Worm (Caenorhabditis elegans) whole organism, L4 larva: Measurements from ENCODE around the gene str-113.

ENCODE experiments used
- D1046.2 ChIP-seq: fragments of 200-800 bp; sonication (Bioruptor generic); IDR thresholded peaks from 2 replicates; pipeline ENCODE4 v1.3.6; 2022; ENCODE audit warnings: missing genetic modification characterization, missing compliant biosample characterization
- F37D6.2 ChIP-seq: sonication (generic microtip); optimal IDR thresholded peaks from 2 replicates; lab custom pipeline; 2016; ENCODE audit warnings: mild to moderate bottlenecking, missing genetic modification characterization, missing compliant biosample characterization
- F44E2.7 ChIP-seq: fragments of 200-800 bp; sonication (Bioruptor generic); IDR thresholded peaks from 2 replicates; pipeline ENCODE4 v2.1.2; 2022; ENCODE audit warnings: missing genetic modification characterization, missing compliant biosample characterization
- R02D3.7 ChIP-seq: fragments of 150-350 bp; sonication (generic microtip); optimal IDR thresholded peaks from 3 replicates; lab custom pipeline; 2014; ENCODE audit warnings: missing biosample characterization, missing genetic modification characterization
- Y105C5A.15 ChIP-seq: fragments of 200-800 bp; sonication (Bioruptor generic); IDR thresholded peaks from 2 replicates; pipeline ENCODE4 v1.3.6; 2022; ENCODE audit warnings: missing genetic modification characterization, missing compliant biosample characterization
- Y5F2A.4 ChIP-seq: fragments of 200-800 bp; sonication (Bioruptor generic); optimal IDR thresholded peaks from 2 replicates; lab custom pipeline; 2018; ENCODE audit warnings: mild to moderate bottlenecking, missing genetic modification characterization, missing compliant biosample characterization
- Y75B8A.6 ChIP-seq: fragments of 200-800 bp; sonication (Bioruptor generic); IDR thresholded peaks from 2 replicates; pipeline ENCODE4 v1.3.6; 2022; ENCODE audit warnings: missing genetic modification reagents, missing genetic modification characterization, missing compliant biosample characterization
- aha-1 ChIP-seq: fragments of 150-350 bp; peaks from one replicate; lab custom pipeline; 2014; ENCODE audit warnings: missing biosample characterization, missing genetic modification characterization
- aly-2 ChIP-seq: sonication (generic microtip); optimal IDR thresholded peaks from 2 replicates; lab custom pipeline; 2018; ENCODE audit warnings: missing biosample characterization, missing genetic modification characterization
- ama-1 ChIP-seq: fragments of 150-350 bp; optimal IDR thresholded peaks from 2 replicates; lab custom pipeline; 2014; ENCODE audit warnings: inconsistent platforms, mixed read lengths
- arid-1 ChIP-seq: fragments of 200-800 bp; sonication (Bioruptor generic); conservative IDR thresholded peaks from 2 replicates; pipeline ENCODE4 v1.3.6; 2022; ENCODE audit warnings: missing genetic modification reagents, missing genetic modification characterization, missing compliant biosample characterization
- attf-4 ChIP-seq: sonication (generic microtip); optimal IDR thresholded peaks from 3 replicates; lab custom pipeline; 2017; ENCODE audit warnings: missing biosample characterization, missing genetic modification characterization
- ceh-20 ChIP-seq: fragments of 200-800 bp; sonication (Bioruptor generic); IDR thresholded peaks from 2 replicates; pipeline ENCODE4 v1.3.6; 2022; ENCODE audit warnings: missing genetic modification reagents, missing genetic modification characterization, missing compliant biosample characterization
- ceh-62 ChIP-seq: sonication (generic microtip); optimal IDR thresholded peaks from 2 replicates; lab custom pipeline; 2017; ENCODE audit warnings: missing biosample characterization, missing genetic modification characterization
- ces-1 ChIP-seq: fragments of 150-350 bp; sonication (generic microtip); optimal IDR thresholded peaks from 4 replicates; lab custom pipeline; 2014; ENCODE audit warnings: missing biosample characterization, missing genetic modification reagents, missing genetic modification characterization
- ctbp-1 ChIP-seq: fragments of 200-800 bp; sonication (Bioruptor generic); IDR thresholded peaks from 2 replicates; pipeline ENCODE4 v1.3.6; 2022; ENCODE audit warnings: missing genetic modification reagents, missing genetic modification characterization, missing compliant biosample characterization
- daf-8 ChIP-seq: fragments of 200-800 bp; sonication (Bioruptor generic); IDR thresholded peaks from 2 replicates; pipeline ENCODE4 v1.3.6; 2022; ENCODE audit warnings: missing genetic modification characterization, missing compliant biosample characterization
- dpl-1 ChIP-seq: fragments of 150-350 bp; optimal IDR thresholded peaks from 2 replicates; lab custom pipeline; 2014; ENCODE audit warnings: missing biosample characterization, missing genetic modification reagents, missing genetic modification characterization
- egl-43 ChIP-seq: fragments of 200-800 bp; sonication (Bioruptor generic); IDR thresholded peaks from 2 replicates; pipeline ENCODE4 v1.3.6; 2022; ENCODE audit warnings: missing genetic modification reagents, missing genetic modification characterization, missing compliant biosample characterization
- gei-8 ChIP-seq: fragments of 200-800 bp; sonication (Bioruptor generic); optimal IDR thresholded peaks from 2 replicates; lab custom pipeline; 2018; ENCODE audit warnings: mild to moderate bottlenecking, missing genetic modification characterization, missing compliant biosample characterization
- hmg-1.1 ChIP-seq: fragments of 200-800 bp; sonication (Bioruptor generic); IDR thresholded peaks from 2 replicates; pipeline ENCODE4 v1.3.6; 2022; ENCODE audit warnings: missing genetic modification reagents, missing genetic modification characterization, missing compliant biosample characterization
- jun-1 ChIP-seq: fragments of 150-350 bp; optimal IDR thresholded peaks from 2 replicates; lab custom pipeline; 2014; ENCODE audit warnings: missing biosample characterization, missing genetic modification reagents, missing genetic modification characterization
- lin-15B ChIP-seq: fragments of 150-350 bp; sonication (generic microtip); optimal IDR thresholded peaks from 3 replicates; lab custom pipeline; 2014; ENCODE audit warnings: missing biosample characterization, missing genetic modification characterization
- lin-29 ChIP-seq: fragments of 200-800 bp; sonication (Bioruptor generic); IDR thresholded peaks from 2 replicates; pipeline ENCODE4 v1.3.6; 2022; ENCODE audit warnings: missing genetic modification reagents, missing genetic modification characterization, missing compliant biosample characterization
- lin-38 ChIP-seq: fragments of 200-800 bp; sonication (Bioruptor generic); IDR thresholded peaks from 2 replicates; pipeline ENCODE4 v1.3.6; 2022; ENCODE audit warnings: missing genetic modification reagents, missing genetic modification characterization, missing compliant biosample characterization
- lin-39 ChIP-seq: fragments of 150-350 bp; optimal IDR thresholded peaks from 2 replicates; lab custom pipeline; 2014; ENCODE audit warnings: missing biosample characterization, missing genetic modification reagents, missing genetic modification characterization
- lir-3 ChIP-seq: sonication (generic microtip); optimal IDR thresholded peaks from 2 replicates; lab custom pipeline; 2016; ENCODE audit warnings: mild to moderate bottlenecking, missing genetic modification characterization, missing compliant biosample characterization
- madf-9 ChIP-seq: fragments of 200-800 bp; sonication (Bioruptor generic); conservative IDR thresholded peaks from 2 replicates; pipeline ENCODE4 v1.3.6; 2022; ENCODE audit warnings: missing genetic modification reagents, missing genetic modification characterization, missing compliant biosample characterization
- mdt-29 ChIP-seq: fragments of 200-800 bp; sonication (Bioruptor generic); IDR thresholded peaks from 2 replicates; pipeline ENCODE4 v1.3.6; 2022; ENCODE audit warnings: missing genetic modification reagents, missing genetic modification characterization, missing compliant biosample characterization
- mep-1 ChIP-seq: fragments of 150-350 bp; sonication (generic microtip); optimal IDR thresholded peaks from 3 replicates; lab custom pipeline; 2014; ENCODE audit warnings: missing biosample characterization, missing genetic modification characterization
- mxl-3 ChIP-seq: fragments of 200-800 bp; sonication (Bioruptor generic); optimal IDR thresholded peaks from 2 replicates; lab custom pipeline; 2018; ENCODE audit warnings: mild to moderate bottlenecking, missing genetic modification characterization, missing compliant biosample characterization
- nhr-111 ChIP-seq: fragments of 200-800 bp; sonication (Bioruptor generic); optimal IDR thresholded peaks from 2 replicates; lab custom pipeline; 2018; ENCODE audit warnings: mild to moderate bottlenecking, missing genetic modification characterization, missing compliant biosample characterization
- nhr-25 ChIP-seq: sonication (generic microtip); optimal IDR thresholded peaks from 2 replicates; lab custom pipeline; 2017; ENCODE audit warnings: missing genetic modification characterization, mild to moderate bottlenecking, missing compliant biosample characterization, antibody characterized with exemption, moderate library complexity, borderline replicate concordance; ENCODE audit not compliant: insufficient read depth
- nhr-42 ChIP-seq: fragments of 200-800 bp; sonication (Bioruptor generic); IDR thresholded peaks from 2 replicates; pipeline ENCODE4 v1.3.6; 2022; ENCODE audit warnings: missing genetic modification characterization, missing compliant biosample characterization
- nhr-48 ChIP-seq: sonication (generic microtip); optimal IDR thresholded peaks from 2 replicates; lab custom pipeline; 2016; ENCODE audit warnings: mild to moderate bottlenecking, missing genetic modification characterization, missing compliant biosample characterization
- nhr-76 ChIP-seq: fragments of 150-350 bp; optimal IDR thresholded peaks from 2 replicates; lab custom pipeline; 2014; ENCODE audit warnings: missing biosample characterization, missing genetic modification characterization
- nhr-77 ChIP-seq: fragments of 150-350 bp; optimal IDR thresholded peaks from 2 replicates; lab custom pipeline; 2014; ENCODE audit warnings: missing biosample characterization, missing genetic modification characterization
- php-3 ChIP-seq: fragments of 200-800 bp; sonication (Bioruptor generic); IDR thresholded peaks from 2 replicates; pipeline ENCODE4 v1.3.6; 2022; ENCODE audit warnings: missing genetic modification reagents, missing genetic modification characterization, missing compliant biosample characterization
- sdz-12 ChIP-seq: fragments of 200-800 bp; sonication (Bioruptor generic); optimal IDR thresholded peaks from 2 replicates; lab custom pipeline; 2018; ENCODE audit warnings: mild to moderate bottlenecking, missing genetic modification characterization, missing compliant biosample characterization
- skn-1 ChIP-seq: fragments of 150-350 bp; optimal IDR thresholded peaks from 2 replicates; lab custom pipeline; 2014; ENCODE audit warnings: missing biosample characterization, missing genetic modification characterization
- snpc-1.2 ChIP-seq: fragments of 200-800 bp; sonication (Bioruptor generic); IDR thresholded peaks from 2 replicates; pipeline ENCODE4 v1.3.6; 2022; ENCODE audit warnings: missing genetic modification reagents, missing genetic modification characterization, missing compliant biosample characterization
- snpc-4 ChIP-seq: fragments of 150-350 bp; optimal IDR thresholded peaks from 2 replicates; lab custom pipeline; 2014; ENCODE audit warnings: missing biosample characterization, missing genetic modification characterization
- spr-1 ChIP-seq: sonication (generic microtip); optimal IDR thresholded peaks from 2 replicates; lab custom pipeline; 2016; ENCODE audit warnings: mild to moderate bottlenecking, missing genetic modification characterization, missing compliant biosample characterization
- spr-3 ChIP-seq: fragments of 200-800 bp; sonication (Bioruptor generic); optimal IDR thresholded peaks from 2 replicates; lab custom pipeline; 2018; ENCODE audit warnings: mild to moderate bottlenecking, missing genetic modification characterization, missing compliant biosample characterization
- tag-97 ChIP-seq: fragments of 200-800 bp; sonication (Bioruptor generic); IDR thresholded peaks from 2 replicates; pipeline ENCODE4 v1.3.6; 2022; ENCODE audit warnings: missing genetic modification characterization, missing compliant biosample characterization
- zag-1 ChIP-seq: fragments of 150-350 bp; optimal IDR thresholded peaks from 2 replicates; lab custom pipeline; 2014; ENCODE audit warnings: missing biosample characterization, missing genetic modification characterization
- zip-2 ChIP-seq: fragments of 150-350 bp; optimal IDR thresholded peaks from 2 replicates; lab custom pipeline; 2014; ENCODE audit warnings: missing biosample characterization, missing genetic modification characterization

str-113 gene

DNA sequence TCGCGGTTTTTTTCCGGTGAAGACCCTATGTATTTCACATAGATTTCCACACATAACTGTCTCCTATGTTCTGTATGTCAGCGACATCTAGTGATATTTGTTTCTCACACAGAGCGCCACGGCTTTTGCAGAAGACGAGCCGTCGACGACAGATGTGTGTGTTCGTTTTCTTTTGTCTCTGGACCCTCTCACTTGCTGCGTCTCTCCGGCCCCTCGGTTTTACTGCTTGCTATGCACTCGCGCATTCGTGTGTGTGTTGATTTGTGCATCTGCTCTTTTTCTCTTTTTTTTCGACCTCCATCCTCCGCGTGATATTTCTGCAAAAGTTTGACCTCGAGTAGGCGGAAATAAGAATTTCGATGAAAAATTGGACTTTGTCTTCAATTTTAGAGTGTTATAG is 21.9 kb upstream of the str-113 start (continued):
- no peak for TF ChIP-seq Y5F2A.4 (GFP tag; lab: Kevin White, UChicago)
- no peak for TF ChIP-seq hmg-1.1 (GFP tag; lab: Robert Waterston, UW)
- TF ChIP-seq spr-1 (tag; lab: Kevin White, UChicago) = no peak
- no peak for TF ChIP-seq ctbp-1 (GFP tag; lab: Robert Waterston, UW)
- TF ChIP-seq Y105C5A.15 (GFP tag; lab: Robert Waterston, UW) = no peak
- TF ChIP-seq arid-1 (GFP tag; lab: Robert Waterston, UW) = no peak
- TF ChIP-seq sdz-12 = no peak
- TF ChIP-seq egl-43 = no peak
- TF ChIP-seq dpl-1 = peak; percentile 1

DNA sequence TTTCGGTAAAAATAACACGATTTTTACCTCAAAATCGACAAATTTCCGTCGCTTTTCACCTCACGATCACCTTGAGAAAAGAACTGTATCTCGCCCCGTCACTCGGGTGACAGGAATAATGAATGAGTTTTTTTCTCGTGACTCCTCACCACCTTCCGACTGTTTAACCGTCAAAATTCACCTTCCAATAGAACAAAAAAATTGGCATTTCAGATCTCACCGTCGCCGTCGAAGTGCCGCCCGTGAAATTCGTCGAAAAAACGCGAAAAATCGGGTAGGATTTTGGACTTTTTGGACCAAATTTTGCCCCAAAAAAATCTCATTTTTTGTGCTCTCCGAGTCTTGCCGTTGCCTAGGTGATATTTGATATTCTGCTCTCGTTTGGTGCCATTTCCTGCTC is 20.1 kb upstream of the str-113 start, which contains the start of gene unc-132:
unc-132 (plus strand) TSS at position 208 of the 400 bp plus-strand sequence.
- TF ChIP-seq aha-1 = peak; percentile 93
- no peak for TF ChIP-seq zip-2 (tag; lab: Kevin White, UChicago)

DNA sequence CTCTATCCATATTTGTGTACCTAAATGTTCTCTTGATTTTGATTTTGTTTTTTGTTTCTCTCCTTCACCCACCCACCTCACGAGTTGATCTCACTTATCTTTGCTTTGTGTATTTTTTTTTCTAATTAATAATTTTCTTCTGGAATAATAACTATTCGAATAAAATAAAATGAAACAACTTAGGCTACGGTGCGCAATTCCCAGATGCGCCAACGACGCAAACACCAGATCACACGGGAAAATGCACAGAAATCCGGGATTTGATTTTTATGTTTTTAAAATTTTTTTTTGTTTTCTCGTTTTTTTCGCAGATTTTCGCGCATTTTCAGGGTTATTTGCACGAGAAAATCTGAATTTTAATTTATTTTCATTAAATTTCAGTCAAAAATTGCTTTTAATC is 19.5 kb upstream of the str-113 start:
- TF ChIP-seq aly-2 (tag; lab: Kevin White, UChicago) (no peak), madf-9 (no peak), R02D3.7 (tag; lab: Kevin White, UChicago) (no peak), lir-3 (no peak), F44E2.7 (GFP tag; lab: Robert Waterston, UW) (no peak), ceh-62 (tag; lab: Kevin White, UChicago) (no peak)

DNA sequence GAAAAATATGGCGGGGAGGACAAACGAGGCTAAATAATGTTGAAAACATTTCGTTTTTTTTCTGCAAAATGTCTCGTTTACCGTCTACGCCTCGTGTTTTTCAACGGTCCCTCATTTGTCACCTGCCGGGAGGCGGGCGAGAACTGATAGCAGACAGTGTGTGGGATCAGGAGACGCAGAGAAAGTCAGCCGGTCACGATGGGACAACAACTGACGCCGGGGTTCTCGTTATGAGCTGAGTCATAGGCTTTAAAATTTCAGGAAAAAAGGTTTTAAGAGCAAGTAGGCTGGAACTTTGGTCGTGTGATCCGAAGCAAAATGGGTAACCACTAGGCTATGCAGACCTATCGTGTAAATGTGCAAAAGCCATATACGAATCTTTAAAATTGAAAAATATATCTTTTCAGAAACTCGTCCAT is 19.0 kb upstream of the str-113 start, which contains the start of gene W08A12.2:
W08A12.2 (minus strand) TSS at position 103 of the 419 bp plus-strand sequence.
- TF ChIP-seq ces-1 (GFP tag; lab: Kevin White, UChicago) (no peak), ama-1 (lab: Kevin White, UChicago) (no peak), nhr-111 (GFP tag; lab: Kevin White, UChicago) (peak; percentile 8), D1046.2 (peak; percentile 62; the same call in 1 of the 2 replicates), nhr-48 (tag; lab: Kevin White, UChicago) (no peak), F37D6.2 (no peak), nhr-77 (no peak), Y5F2A.4 (GFP tag; lab: Kevin White, UChicago) (no peak), lin-39 (no peak), lin-15B (no peak), lin-38 (peak; percentile 72), gei-8 (no peak), arid-1 (GFP tag; lab: Robert Waterston, UW) (peak; percentile 49; the same call in 1 of the 2 replicates), jun-1 (tag; lab: Kevin White, UChicago) (no peak), nhr-76 (tag; lab: Kevin White, UChicago) (no peak), zag-1 (tag; lab: Kevin White, UChicago) (no peak), skn-1 (tag; lab: Kevin White, UChicago) (no peak), tag-97 (GFP tag; lab: Robert Waterston, UW) (no peak), daf-8 (GFP tag; lab: Robert Waterston, UW) (no peak), mxl-3 (GFP tag; lab: Kevin White, UChicago) (no peak), spr-1 (tag; lab: Kevin White, UChicago) (no peak), mdt-29 (GFP tag; lab: Robert Waterston, UW) (peak; percentile 40; the same call in 1 of the 2 replicates), snpc-4 (tag; lab: Kevin White, UChicago) (no peak), dpl-1 (no peak), attf-4 (tag; lab: Kevin White, UChicago) (no peak), nhr-42 (GFP tag; lab: Robert Waterston, UW) (no peak), php-3 (GFP tag; lab: Robert Waterston, UW) (0 out of 2 replicates have a peak, but pooled peaks have one; percentile 34), mep-1 (tag; lab: Kevin White, UChicago) (no peak), snpc-1.2 (GFP tag; lab: Robert Waterston, UW) (0 out of 2 replicates have a peak, but pooled peaks have one; percentile 39), Y75B8A.6 (GFP tag; lab: Robert Waterston, UW) (0 out of 2 replicates have a peak, but pooled peaks have one; percentile 60), nhr-25 (tag; lab: Kevin White, UChicago) (no peak), spr-3 (no peak), ceh-20 (no peak), lin-29 (GFP tag; lab: Robert Waterston, UW) (no peak), zip-2 (tag; lab: Kevin White, UChicago) (no peak)
